Fruit fly (Drosophila melanogaster) whole organism, embryonic: Measurements from ENCODE around the gene CG7601.

ENCODE experiments used
- CG30403 ChIP-seq: fragments of 200-800 bp; sonication (Bioruptor generic); optimal IDR thresholded peaks from 3 replicates; lab custom pipeline; 2016; ENCODE audit warnings: missing biosample characterization, missing genetic modification characterization
- Fer1 ChIP-seq: fragments of 200-800 bp; sonication (Bioruptor generic); optimal IDR thresholded peaks from 2 replicates; lab custom pipeline; 2017; ENCODE audit warnings: missing biosample characterization, mild to moderate bottlenecking, missing genetic modification characterization
- usp ChIP-seq: fragments of >200 bp; optimal IDR thresholded peaks from 2 replicates; lab custom pipeline; 2017; ENCODE audit warnings: missing biosample characterization, missing genetic modification characterization

- TF ChIP-seq CG30403 (no peak), Fer1 (GFP tag; lab: Kevin White, UChicago) (no peak), usp (no peak)
These were observed 44.4 kb downstream of the CG7601 start, which contains the start of gene dmrt99B for dm6 chr3R:29692009-29692641.
